Worm (Caenorhabditis elegans) whole organism, young adult: ENCODE data around the gene trr-1.

Experiments used
- F10E7.11 ChIP-seq: sonication (generic microtip); optimal IDR thresholded peaks from 2 replicates; lab custom pipeline; 2017; ENCODE audit warnings: mild to moderate bottlenecking, missing genetic modification characterization, moderate library complexity, missing compliant biosample characterization
- F23B12.7 ChIP-seq: sonication (generic microtip); optimal IDR thresholded peaks from 2 replicates; lab custom pipeline; 2017; ENCODE audit warnings: missing genetic modification characterization, mild to moderate bottlenecking, missing compliant biosample characterization, antibody characterized with exemption, moderate library complexity; ENCODE audit not compliant: insufficient read depth
- F33H1.4 ChIP-seq: fragments of 200-800 bp; sonication (Bioruptor generic); IDR thresholded peaks from 2 replicates; pipeline ENCODE4 v1.3.6; 2022; ENCODE audit warnings: missing genetic modification reagents, missing genetic modification characterization, missing compliant biosample characterization
- F49E8.2 ChIP-seq: sonication (generic microtip); optimal IDR thresholded peaks from 3 replicates; lab custom pipeline; 2017; ENCODE audit warnings: missing genetic modification characterization, mild to moderate bottlenecking, missing compliant biosample characterization, antibody characterized with exemption, moderate library complexity; ENCODE audit not compliant: insufficient read depth
- F52B5.7 ChIP-seq: sonication (generic microtip); optimal IDR thresholded peaks from 2 replicates; lab custom pipeline; 2016; ENCODE audit warnings: mild to moderate bottlenecking, missing genetic modification characterization, missing compliant biosample characterization
- F55B11.4 ChIP-seq: sonication (generic microtip); optimal IDR thresholded peaks from 2 replicates; lab custom pipeline; 2016; ENCODE audit warnings: missing compliant biosample characterization, missing genetic modification characterization, borderline replicate concordance; ENCODE audit not compliant: insufficient read depth
- F57C9.4 ChIP-seq: sonication (generic microtip); optimal IDR thresholded peaks from 2 replicates; lab custom pipeline; 2017; ENCODE audit warnings: mild to moderate bottlenecking, missing genetic modification characterization, missing compliant biosample characterization
- Y53F4B.3 ChIP-seq: fragments of 200-800 bp; sonication (Bioruptor generic); IDR thresholded peaks from 2 replicates; pipeline ENCODE4 v1.3.6; 2022; ENCODE audit warnings: missing genetic modification reagents, missing genetic modification characterization, missing compliant biosample characterization
- Y53G8AR.9 ChIP-seq: fragments of 200-800 bp; sonication (Bioruptor generic); conservative IDR thresholded peaks from 2 replicates; pipeline ENCODE4 v1.3.6; 2022; ENCODE audit warnings: missing genetic modification reagents, missing genetic modification characterization, missing compliant biosample characterization
- Y67H2A.10 ChIP-seq: fragments of 200-800 bp; sonication (Bioruptor generic); conservative IDR thresholded peaks from 2 replicates; pipeline ENCODE4 v1.3.6; 2022; ENCODE audit warnings: missing genetic modification reagents, missing genetic modification characterization, missing compliant biosample characterization
- Y79H2A.3 ChIP-seq: fragments of 200-800 bp; sonication (Bioruptor generic); conservative IDR thresholded peaks from 2 replicates; pipeline ENCODE4 v1.3.6; 2022; ENCODE audit warnings: missing genetic modification reagents, missing genetic modification characterization, missing compliant biosample characterization
- Y95B8A.8 ChIP-seq: fragments of 200-800 bp; sonication (Bioruptor generic); IDR thresholded peaks from 2 replicates; pipeline ENCODE4 v1.3.6; 2022; ENCODE audit warnings: missing genetic modification reagents, missing genetic modification characterization, missing compliant biosample characterization
- ccch-3 ChIP-seq: fragments of 200-800 bp; sonication (Bioruptor generic); optimal IDR thresholded peaks from 2 replicates; lab custom pipeline; 2018; ENCODE audit warnings: mild to moderate bottlenecking, missing genetic modification characterization, missing compliant biosample characterization
- cebp-2 ChIP-seq: fragments of 200-800 bp; sonication (Bioruptor generic); IDR thresholded peaks from 2 replicates; pipeline ENCODE4 v1.3.6; 2022; ENCODE audit warnings: missing genetic modification characterization, missing compliant biosample characterization
- ceh-100 ChIP-seq: fragments of 200-800 bp; sonication (Bioruptor generic); IDR thresholded peaks from 2 replicates; pipeline ENCODE4 v1.3.6; 2022; ENCODE audit warnings: missing genetic modification reagents, missing genetic modification characterization, missing compliant biosample characterization
- chd-7 ChIP-seq: sonication (generic microtip); optimal IDR thresholded peaks from 2 replicates; lab custom pipeline; 2016; ENCODE audit warnings: mild to moderate bottlenecking, missing genetic modification characterization, moderate library complexity, missing compliant biosample characterization
- dpff-1 ChIP-seq: sonication (generic microtip); optimal IDR thresholded peaks from 2 replicates; lab custom pipeline; 2017; ENCODE audit warnings: mild to moderate bottlenecking, missing genetic modification characterization, missing compliant biosample characterization
- egl-18 ChIP-seq: fragments of 200-800 bp; sonication (Bioruptor generic); IDR thresholded peaks from 2 replicates; pipeline ENCODE4 v1.3.6; 2022; ENCODE audit warnings: missing genetic modification reagents, missing genetic modification characterization, missing compliant biosample characterization
- egl-44 ChIP-seq: fragments of 200-800 bp; sonication (Bioruptor generic); IDR thresholded peaks from 2 replicates; pipeline ENCODE4 v1.3.6; 2022; ENCODE audit warnings: missing genetic modification reagents, missing genetic modification characterization, missing compliant biosample characterization
- egrh-3 ChIP-seq: fragments of 200-800 bp; sonication (Bioruptor generic); IDR thresholded peaks from 2 replicates; pipeline ENCODE4 v1.3.6; 2022; ENCODE audit warnings: missing genetic modification reagents, missing genetic modification characterization, missing compliant biosample characterization
- ekl-4 ChIP-seq: fragments of 200-800 bp; sonication (Bioruptor generic); IDR thresholded peaks from 2 replicates; pipeline ENCODE4 v1.3.6; 2022; ENCODE audit warnings: missing genetic modification reagents, missing genetic modification characterization, missing compliant biosample characterization
- gei-17 ChIP-seq: fragments of 200-800 bp; sonication (Bioruptor generic); optimal IDR thresholded peaks from 2 replicates; lab custom pipeline; 2018; ENCODE audit warnings: mild to moderate bottlenecking, missing genetic modification characterization, missing compliant biosample characterization
- hlh-26 ChIP-seq: fragments of 200-800 bp; sonication (Bioruptor generic); conservative IDR thresholded peaks from 2 replicates; pipeline ENCODE4 v1.3.6; 2022; ENCODE audit warnings: missing genetic modification reagents, missing genetic modification characterization, missing compliant biosample characterization
- lag-1 ChIP-seq: fragments of 200-800 bp; sonication (Bioruptor generic); IDR thresholded peaks from 2 replicates; pipeline ENCODE4 v1.3.6; 2022; ENCODE audit warnings: missing genetic modification reagents, missing genetic modification characterization, missing compliant biosample characterization
- let-607 ChIP-seq, 2 experiments: fragments of 200-800 bp in 1 of 2; sonication (Bioruptor generic) in 1 of 2; sonication (generic microtip) in 1 of 2; optimal IDR thresholded peaks; 2 replicates each; lab custom pipeline; 2016 to 2018; ENCODE audit warnings: mild to moderate bottlenecking in 2 of 2, missing compliant biosample characterization in 2 of 2, missing genetic modification characterization in 2 of 2, moderate library complexity in 2 of 2, missing genotype in 1 of 2
- lin-26 ChIP-seq: fragments of 200-800 bp; sonication (Bioruptor generic); IDR thresholded peaks from 2 replicates; pipeline ENCODE4 v1.3.6; 2022; ENCODE audit warnings: missing genetic modification reagents, missing genetic modification characterization, missing compliant biosample characterization
- lir-1 ChIP-seq: fragments of 200-800 bp; sonication (Bioruptor generic); conservative IDR thresholded peaks from 2 replicates; pipeline ENCODE4 v1.3.6; 2022; ENCODE audit warnings: missing genetic modification reagents, missing genetic modification characterization, missing compliant biosample characterization
- madf-3 ChIP-seq: fragments of 200-800 bp; sonication (Bioruptor generic); IDR thresholded peaks from 2 replicates; pipeline ENCODE4 v1.3.6; 2022; ENCODE audit warnings: missing genetic modification reagents, missing genetic modification characterization, missing compliant biosample characterization
- mcd-1 ChIP-seq: fragments of 200-800 bp; sonication (Bioruptor generic); IDR thresholded peaks from 2 replicates; pipeline ENCODE4 v1.3.6; 2022; ENCODE audit warnings: missing genetic modification reagents, missing genetic modification characterization, missing compliant biosample characterization
- mel-28 ChIP-seq: sonication (generic microtip); optimal IDR thresholded peaks from 2 replicates; lab custom pipeline; 2016; ENCODE audit warnings: borderline replicate concordance, mild to moderate bottlenecking, missing genetic modification characterization, missing compliant biosample characterization
- mes-4 ChIP-seq: sonication (generic microtip); optimal IDR thresholded peaks from 2 replicates; lab custom pipeline; 2016; ENCODE audit warnings: missing genotype, missing genetic modification characterization, missing compliant biosample characterization
- nfya-2 ChIP-seq: fragments of 200-800 bp; sonication (Bioruptor generic); IDR thresholded peaks from 2 replicates; pipeline ENCODE4 v1.3.6; 2022; ENCODE audit warnings: missing genetic modification reagents, missing genetic modification characterization, missing compliant biosample characterization
- nfyb-1 ChIP-seq: fragments of 200-800 bp; sonication (Bioruptor generic); IDR thresholded peaks from 2 replicates; pipeline ENCODE4 v1.3.6; 2022; ENCODE audit warnings: missing genetic modification reagents, missing genetic modification characterization, missing compliant biosample characterization
- nhr-179 ChIP-seq: sonication (generic microtip); optimal IDR thresholded peaks from 2 replicates; lab custom pipeline; 2016; ENCODE audit warnings: mild to moderate bottlenecking, missing genetic modification characterization, missing compliant biosample characterization
- repo-1 ChIP-seq: sonication (generic microtip); optimal IDR thresholded peaks from 2 replicates; lab custom pipeline; 2017; ENCODE audit warnings: mild to moderate bottlenecking, missing genetic modification characterization, missing compliant biosample characterization
- somi-1 ChIP-seq: fragments of 200-800 bp; sonication (Bioruptor generic); optimal IDR thresholded peaks from 2 replicates; lab custom pipeline; 2018; ENCODE audit warnings: mild to moderate bottlenecking, missing genetic modification characterization, missing compliant biosample characterization
- tbp1 ChIP-seq: fragments of 200-800 bp; sonication (Bioruptor generic); optimal IDR thresholded peaks from 2 replicates; lab custom pipeline; 2018; ENCODE audit warnings: mild to moderate bottlenecking, missing genetic modification characterization, missing compliant biosample characterization
- tlf-1 ChIP-seq: fragments of 200-800 bp; sonication (Bioruptor generic); optimal IDR thresholded peaks from 2 replicates; lab custom pipeline; 2018; ENCODE audit warnings: mild to moderate bottlenecking, missing genetic modification characterization, missing compliant biosample characterization
- zfh-2 ChIP-seq: fragments of 200-800 bp; sonication (Bioruptor generic); conservative IDR thresholded peaks from 2 replicates; pipeline ENCODE4 v1.3.6; 2022; ENCODE audit warnings: missing genetic modification reagents, missing genetic modification characterization, missing compliant biosample characterization
- zim-3 ChIP-seq: sonication (generic microtip); optimal IDR thresholded peaks from 2 replicates; lab custom pipeline; 2017; ENCODE audit warnings: mild to moderate bottlenecking, missing genetic modification characterization, moderate library complexity, missing compliant biosample characterization
- ztf-22 ChIP-seq: fragments of 200-800 bp; sonication (Bioruptor generic); optimal IDR thresholded peaks from 2 replicates; lab custom pipeline; 2018; ENCODE audit warnings: mild to moderate bottlenecking, missing genetic modification characterization, moderate library complexity, missing compliant biosample characterization
- ztf-28 ChIP-seq: fragments of 200-800 bp; sonication (Bioruptor generic); IDR thresholded peaks from 2 replicates; pipeline ENCODE4 v1.3.6; 2022; ENCODE audit warnings: missing genetic modification reagents, missing genetic modification characterization, missing compliant biosample characterization

The trr-1 gene

DNA sequence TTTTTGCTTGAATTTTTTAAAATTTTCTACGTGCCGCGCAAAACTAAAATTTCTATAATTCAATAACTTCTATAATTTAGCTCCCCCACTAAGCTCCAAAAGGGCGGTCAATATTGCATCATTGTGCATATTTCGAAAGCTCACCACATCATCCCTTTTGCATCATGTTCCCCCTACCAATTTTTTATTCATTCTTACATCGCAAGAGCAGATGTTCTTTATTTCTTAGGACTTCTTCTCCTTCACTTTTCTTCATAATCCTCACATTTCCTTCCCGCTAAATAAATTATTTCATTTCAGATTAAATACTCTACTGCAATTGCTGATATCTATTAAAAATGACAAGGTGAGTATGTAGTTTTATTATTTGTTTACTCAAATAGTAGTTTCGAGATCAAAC, 48.2 kb upstream of the trr-1 start, which contains the start of gene ldh-1:
TSS of gene ldh-1 (plus strand) at position 301 of the 400 bp plus-strand sequence.
- no peak for TF ChIP-seq hlh-26 (GFP tag; lab: Robert Waterston, UW)
- TF ChIP-seq F33H1.4: no peak
- no peak for TF ChIP-seq somi-1 (GFP tag; lab: Kevin White, UChicago)
- no peak for TF ChIP-seq mel-28 (tag; lab: Kevin White, UChicago)
- TF ChIP-seq lir-1 (GFP tag; lab: Robert Waterston, UW): no peak
- TF ChIP-seq ccch-3: no peak
- TF ChIP-seq F10E7.11 (tag; lab: Kevin White, UChicago): no peak
- no peak for TF ChIP-seq ztf-22
- TF ChIP-seq tlf-1: no peak
- no peak for TF ChIP-seq tbp1 (GFP tag; lab: Kevin White, UChicago)
- TF ChIP-seq ceh-100 (GFP tag; lab: Robert Waterston, UW): no peak
- TF ChIP-seq, all 124 proteins: peak for 0

DNA sequence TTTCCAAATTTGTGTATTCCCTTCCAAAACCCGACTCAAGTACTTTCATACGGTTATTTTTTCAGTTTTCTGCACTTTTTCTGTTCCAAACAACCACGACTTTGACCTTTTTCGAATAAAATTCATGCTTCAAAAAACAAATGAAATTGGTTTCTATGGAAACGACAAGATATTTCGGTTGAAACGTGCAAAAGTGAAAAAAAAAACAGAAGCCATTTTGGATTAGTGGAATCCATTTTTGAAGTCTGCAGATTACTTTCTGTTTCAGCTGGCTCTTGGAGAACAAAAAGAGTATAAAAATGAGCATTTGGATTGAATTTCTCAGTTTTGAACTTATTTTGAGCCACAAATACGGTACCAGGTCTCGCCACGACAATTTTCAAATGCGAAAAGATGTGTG, 46.4 kb upstream of the trr-1 start:
- TF ChIP-seq F57C9.4 (no peak), somi-1 (GFP tag; lab: Kevin White, UChicago) (no peak), lag-1 (GFP tag; lab: Robert Waterston, UW) (no peak), F23B12.7 (no peak), ekl-4 (no peak), ztf-22 (no peak), dpff-1 (no peak), gei-17 (GFP tag; lab: Kevin White, UChicago) (no peak), Y53F4B.3 (GFP tag; lab: Robert Waterston, UW) (no peak), egl-44 (GFP tag; lab: Robert Waterston, UW) (no peak), repo-1 (tag; lab: Kevin White, UChicago) (no peak), F52B5.7 (no peak)

DNA sequence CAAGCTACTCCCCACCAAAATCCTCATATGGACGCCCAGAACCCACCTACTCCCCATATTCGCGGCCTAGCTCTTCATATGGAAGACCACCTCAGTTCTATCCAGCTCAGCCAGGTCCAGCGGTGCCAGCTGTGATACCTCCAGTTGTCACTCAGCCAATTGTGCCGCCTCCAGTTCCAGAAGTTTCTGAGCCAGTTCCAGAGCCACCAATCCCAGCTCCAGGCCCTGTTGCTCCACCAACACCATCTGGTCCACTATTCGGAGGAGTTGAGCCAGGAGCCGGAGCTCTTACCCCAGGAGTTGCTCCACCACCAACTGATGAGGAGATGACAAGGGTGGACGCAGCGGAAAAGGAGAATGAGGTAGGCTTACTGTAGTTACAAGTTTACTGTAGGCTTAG, 45.9 kb upstream of the trr-1 start:
- 0 out of 2 replicates have a peak, but pooled peaks have one; percentile 16 for TF ChIP-seq mcd-1 (GFP tag; lab: Robert Waterston, UW)
- TF ChIP-seq egl-18 (GFP tag; lab: Robert Waterston, UW): no peak
- TF ChIP-seq Y79H2A.3 (GFP tag; lab: Robert Waterston, UW): no peak
- TF ChIP-seq nhr-179 (tag; lab: Kevin White, UChicago): no peak
- TF ChIP-seq somi-1 (GFP tag; lab: Kevin White, UChicago): no peak
- TF ChIP-seq egrh-3 (GFP tag; lab: Robert Waterston, UW): peak; percentile 33; the same call in 1 of the 2 replicates
- TF ChIP-seq lag-1 (GFP tag; lab: Robert Waterston, UW): no peak
- no peak for TF ChIP-seq nfyb-1
- no peak for TF ChIP-seq F49E8.2
- no peak for TF ChIP-seq let-607 (tag; optimal IDR thresholded peaks at IDR 0.05; lab: Kevin White, UChicago)
- TF ChIP-seq cebp-2 (GFP tag; lab: Robert Waterston, UW): no peak
- TF ChIP-seq hlh-26 (GFP tag; lab: Robert Waterston, UW): no peak
- TF ChIP-seq Y67H2A.10: no peak
- no peak for TF ChIP-seq zim-3 (tag; lab: Kevin White, UChicago)
- no peak for TF ChIP-seq mes-4 (tag; lab: Kevin White, UChicago)
- no peak for TF ChIP-seq Y53G8AR.9 (GFP tag; lab: Robert Waterston, UW)
- TF ChIP-seq nfya-2 (GFP tag; lab: Robert Waterston, UW): no peak
- TF ChIP-seq madf-3 (GFP tag; lab: Robert Waterston, UW): no peak
- no peak for TF ChIP-seq Y95B8A.8 (GFP tag; lab: Robert Waterston, UW)
- no peak for TF ChIP-seq chd-7 (tag; lab: Kevin White, UChicago)
- peak; percentile 87 for TF ChIP-seq zfh-2 (GFP tag; lab: Robert Waterston, UW)
- no peak for TF ChIP-seq gei-17 (GFP tag; lab: Kevin White, UChicago)
- 0 out of 2 replicates have a peak, but pooled peaks have one; percentile 17 for TF ChIP-seq lin-26 (GFP tag; lab: Robert Waterston, UW)
- no peak for TF ChIP-seq F55B11.4 (tag; lab: Kevin White, UChicago)
- no peak for TF ChIP-seq dpff-1
- TF ChIP-seq ztf-28 (GFP tag; lab: Robert Waterston, UW): no peak
